Worm (Caenorhabditis elegans): ENCODE measurements around the gene irld-29.

Gene irld-29

ce11 chrV:2338538-2338937 is at the start of gene irld-29:
Gene irld-29, minus strand, starts transcription at chrV:2338638.
- no peak for TF ChIP-seq nhr-76 (tag; optimal IDR thresholded peaks at IDR 0.05)
- TF ChIP-seq ceh-88 (GFP tag; IDR thresholded peaks at IDR 0.05): no peak
- no peak for TF ChIP-seq F16B12.6 (tag; optimal IDR thresholded peaks at IDR 0.05)
- TF ChIP-seq sptf-1 (tag; optimal IDR thresholded peaks at IDR 0.05): no peak
- TF ChIP-seq nhr-47 (tag; optimal IDR thresholded peaks at IDR 0.05): no peak
- no peak for TF ChIP-seq efl-3 (GFP tag; optimal IDR thresholded peaks at IDR 0.05)
- no peak for TF ChIP-seq elt-3 (tag; optimal IDR thresholded peaks at IDR 0.05)
- TF ChIP-seq snpc-4 (tag; optimal IDR thresholded peaks at IDR 0.05): no peak
- no peak for TF ChIP-seq nhr-12 (tag; optimal IDR thresholded peaks at IDR 0.05)
- TF ChIP-seq ceh-63 (GFP tag; optimal IDR thresholded peaks at IDR 0.05): no peak
- no peak for TF ChIP-seq skn-1 (tag; optimal IDR thresholded peaks at IDR 0.05)

ce11 chrV:2343572-2343971 is 5.1 kb upstream of the irld-29 start:
- TF ChIP-seq ztf-4 (tag; optimal IDR thresholded peaks at IDR 0.05) (no peak), nhr-47 (tag; optimal IDR thresholded peaks at IDR 0.05) (no peak), vab-15 (tag; optimal IDR thresholded peaks at IDR 0.05) (no peak), nhr-12 (tag; optimal IDR thresholded peaks at IDR 0.05) (no peak), ceh-88 (GFP tag; IDR thresholded peaks at IDR 0.05) (no peak), lsy-2 (tag; optimal IDR thresholded peaks at IDR 0.05) (no peak), C16A3.4 (tag; optimal IDR thresholded peaks at IDR 0.05) (no peak), hlh-17 (GFP tag; optimal IDR thresholded peaks at IDR 0.05; ENCODE audit: borderline replicate concordance) (no peak), nhr-77 (tag; optimal IDR thresholded peaks at IDR 0.05) (no peak), isw-1 (GFP tag; IDR thresholded peaks at IDR 0.05) (no peak), dpl-1 (GFP tag; optimal IDR thresholded peaks at IDR 0.05) (no peak), tlp-1 (tag; optimal IDR thresholded peaks at IDR 0.05) (no peak), hlh-4 (tag; optimal IDR thresholded peaks at IDR 0.05) (no peak), ztf-11 (tag; optimal IDR thresholded peaks at IDR 0.05) (no peak)

DNA sequence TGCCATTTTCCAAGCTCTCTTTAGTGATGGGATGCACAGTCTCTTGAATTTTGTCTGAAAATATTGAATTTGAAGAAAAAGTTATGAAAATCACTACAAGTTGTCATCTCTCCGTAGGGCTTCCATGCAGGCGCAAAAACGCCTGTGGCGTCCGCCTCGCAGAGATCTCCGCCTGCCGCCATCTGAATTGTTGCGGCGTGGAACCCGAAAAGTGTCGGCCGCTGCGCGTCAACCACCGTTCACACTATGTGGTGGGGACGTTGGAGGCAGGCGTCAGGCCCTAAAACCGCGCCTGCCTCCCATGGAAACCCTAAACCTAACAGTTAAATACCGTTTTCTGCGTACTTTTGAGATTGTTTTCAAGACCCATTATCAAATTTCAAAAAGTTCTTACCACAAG is 3.6 kb upstream of the irld-29 start:
- no peak for TF ChIP-seq isw-1 (GFP tag; IDR thresholded peaks at IDR 0.05)
- TF ChIP-seq lin-13 (GFP tag; optimal IDR thresholded peaks at IDR 0.05): no peak
- no peak for TF ChIP-seq unc-130 (tag; optimal IDR thresholded peaks at IDR 0.05)
- no peak for TF ChIP-seq pax-3 (tag; optimal IDR thresholded peaks at IDR 0.05)
- TF ChIP-seq aha-1 (tag; optimal IDR thresholded peaks at IDR 0.05): no peak
- TF ChIP-seq skn-1 (tag; optimal IDR thresholded peaks at IDR 0.05): no peak
- TF ChIP-seq nhr-19 (GFP tag; conservative IDR thresholded peaks at IDR 0.05): no peak
- no peak for TF ChIP-seq nhr-20 (tag; optimal IDR thresholded peaks at IDR 0.05)
- TF ChIP-seq ceh-63 (GFP tag; optimal IDR thresholded peaks at IDR 0.05): no peak
- no peak for TF ChIP-seq rnt-1 (tag; optimal IDR thresholded peaks at IDR 0.05)
- TF ChIP-seq egl-27 (tag; optimal IDR thresholded peaks at IDR 0.05): no peak
- TF ChIP-seq nhr-28 (tag; optimal IDR thresholded peaks at IDR 0.05): no peak
- no peak for TF ChIP-seq lin-35 (GFP tag; optimal IDR thresholded peaks at IDR 0.05)
- TF ChIP-seq unc-30 (tag; optimal IDR thresholded peaks at IDR 0.05): no peak

DNA sequence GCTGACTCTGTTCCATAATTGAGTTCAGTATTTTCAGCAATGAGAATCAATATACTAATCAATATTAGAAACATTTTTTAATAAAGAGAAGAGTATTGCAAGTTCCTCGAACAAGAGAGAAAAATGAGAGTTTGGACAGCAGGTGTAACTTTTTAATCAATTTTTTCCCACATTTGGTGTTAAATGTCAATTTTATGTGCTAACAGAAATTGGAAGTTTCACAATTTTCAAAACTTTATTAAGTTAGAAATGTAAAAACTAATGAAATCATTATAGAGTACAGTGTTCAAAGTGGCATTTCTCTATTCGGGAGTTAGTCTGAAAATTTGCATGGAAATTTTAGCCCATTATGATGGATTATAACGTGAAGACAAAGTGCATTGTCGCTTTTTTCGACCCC is 2.8 kb upstream of the irld-29 start, which contains the start of gene irld-30:
TSS of gene irld-30 (minus strand) at position 101 of the 400 bp plus-strand sequence.
- TF ChIP-seq sox-4 (tag; optimal IDR thresholded peaks at IDR 0.05) (no peak), zip-4 (GFP tag; optimal IDR thresholded peaks at IDR 0.05) (no peak), nhr-85 (tag) (no peak), lir-3 (tag; optimal IDR thresholded peaks at IDR 0.05; ENCODE audit: poor library complexity) (no peak), pqm-1 (tag; optimal IDR thresholded peaks at IDR 0.05) (no peak), elt-2 (tag; optimal IDR thresholded peaks at IDR 0.05) (no peak), unc-30 (tag; optimal IDR thresholded peaks at IDR 0.05) (no peak), mep-1 (tag; optimal IDR thresholded peaks at IDR 0.05) (no peak), ceh-88 (GFP tag; IDR thresholded peaks at IDR 0.05) (no peak), C04F5.9 (tag; optimal IDR thresholded peaks at IDR 0.05) (no peak)
